Fruit fly (Drosophila melanogaster): ENCODE measurements around the gene Jhbp6.
A peak's percentile ranks its signal among the peaks of the same experiment; 100 is the strongest.

The Jhbp6 gene

DNA sequence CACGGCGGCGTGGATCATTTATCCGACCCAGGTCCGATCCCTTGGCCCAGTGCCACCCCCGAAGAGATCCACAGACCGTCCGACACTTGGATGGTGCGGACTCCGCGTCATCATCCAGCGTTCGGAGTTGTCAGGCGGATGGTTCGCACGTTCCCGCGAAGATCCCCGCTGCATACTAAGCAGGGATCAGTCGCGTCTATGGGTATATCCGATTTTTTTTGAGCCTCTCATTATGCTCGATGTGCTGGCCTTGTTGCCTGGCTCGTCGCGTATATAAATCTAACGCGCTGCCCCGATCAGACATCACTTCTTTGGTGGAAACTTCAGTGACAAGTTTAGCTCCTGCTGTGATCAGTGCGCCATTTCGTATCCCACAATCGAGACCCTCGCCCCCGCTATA lies 42.1 kb downstream of the Jhbp6 start, which contains the start of gene CG11370:
CG11370 (plus strand) TSS at position 301 of the 400 bp plus-strand sequence.
- TF ChIP-seq ey (GFP tag; optimal IDR thresholded peaks at IDR 0.05) (no peak), Dif (GFP tag; optimal IDR thresholded peaks at IDR 0.05; ENCODE audit: partially characterized antibody) (no peak), usp (GFP tag; optimal IDR thresholded peaks at IDR 0.05) (no peak), Sp1 (GFP tag; optimal IDR thresholded peaks at IDR 0.05) (no peak), Hr83 (GFP tag; optimal IDR thresholded peaks at IDR 0.05; ENCODE audit: poor library complexity, severe bottlenecking) (no peak), CrebA (GFP tag; optimal IDR thresholded peaks at IDR 0.05; ENCODE audit: borderline replicate concordance) (no peak)

- TF ChIP-seq dsf (GFP tag; optimal IDR thresholded peaks at IDR 0.05; ENCODE audit: borderline replicate concordance): no peak
- no peak for TF ChIP-seq CrebA (GFP tag; optimal IDR thresholded peaks at IDR 0.05; ENCODE audit: borderline replicate concordance)
- no peak for TF ChIP-seq brk (GFP tag; optimal IDR thresholded peaks at IDR 0.05)
- no peak for TF ChIP-seq Hnf4 (GFP tag; optimal IDR thresholded peaks at IDR 0.05)
- TF ChIP-seq CG32264 (GFP tag; optimal IDR thresholded peaks at IDR 0.05): no peak
- TF ChIP-seq Abd-B (GFP tag; optimal IDR thresholded peaks at IDR 0.05): no peak
- TF ChIP-seq br (GFP tag; optimal IDR thresholded peaks at IDR 0.05): no peak
- TF ChIP-seq sv (GFP tag; optimal IDR thresholded peaks at IDR 0.05): no peak
- TF ChIP-seq jim (GFP tag; optimal IDR thresholded peaks at IDR 0.05): no peak
- TF ChIP-seq Mio (GFP tag; optimal IDR thresholded peaks at IDR 0.05): no peak
- TF ChIP-seq foxo (GFP tag; optimal IDR thresholded peaks at IDR 0.05): no peak
- TF ChIP-seq lola (GFP tag; optimal IDR thresholded peaks at IDR 0.05): no peak
- no peak for TF ChIP-seq Dif (GFP tag; optimal IDR thresholded peaks at IDR 0.05; ENCODE audit: partially characterized antibody)
- no peak for TF ChIP-seq HLH106 (tag; optimal IDR thresholded peaks at IDR 0.05)
- no peak for TF ChIP-seq N (GFP tag; optimal IDR thresholded peaks at IDR 0.05)
- TF ChIP-seq Hr83 (GFP tag; optimal IDR thresholded peaks at IDR 0.05; ENCODE audit: poor library complexity, severe bottlenecking): no peak
- no peak for TF ChIP-seq Rel (GFP tag; optimal IDR thresholded peaks at IDR 0.05)
- no peak for TF ChIP-seq Rel (tag; optimal IDR thresholded peaks at IDR 0.05)
- TF ChIP-seq pan (optimal IDR thresholded peaks at IDR 0.05): no peak
Observed at dm6 chr3L:22713605-22714004, 43.8 kb downstream of the Jhbp6 start.

- TF ChIP-seq lola (GFP tag; optimal IDR thresholded peaks at IDR 0.05) (no peak), tai (GFP tag; optimal IDR thresholded peaks at IDR 0.05) (no peak), CG9705 (GFP tag; optimal IDR thresholded peaks at IDR 0.05) (peak; percentile 62), Rel (GFP tag; optimal IDR thresholded peaks at IDR 0.05) (no peak), Rel (tag; optimal IDR thresholded peaks at IDR 0.05) (peak; percentile 9), Vsx2 (GFP tag; optimal IDR thresholded peaks at IDR 0.05; ENCODE audit: partially characterized antibody) (no peak), Dfd (GFP tag; optimal IDR thresholded peaks at IDR 0.05) (no peak), Hnf4 (GFP tag; optimal IDR thresholded peaks at IDR 0.05) (no peak), Myc (optimal IDR thresholded peaks at IDR 0.05) (peak; percentile 74), Mio (GFP tag; optimal IDR thresholded peaks at IDR 0.05) (no peak), Hr78 (GFP tag; optimal IDR thresholded peaks at IDR 0.05) (no peak), Sp1 (GFP tag; optimal IDR thresholded peaks at IDR 0.05) (peak; percentile 68), Jra (GFP tag; optimal IDR thresholded peaks at IDR 0.05) (peak; percentile 68), dmrt93B (GFP tag; optimal IDR thresholded peaks at IDR 0.05) (peak; percentile 38), ey (GFP tag; optimal IDR thresholded peaks at IDR 0.05) (peak; percentile 73), woc (GFP tag; optimal IDR thresholded peaks at IDR 0.05) (peak; percentile 75), CrebA (GFP tag; optimal IDR thresholded peaks at IDR 0.05; ENCODE audit: borderline replicate concordance) (no peak), CG32264 (GFP tag; optimal IDR thresholded peaks at IDR 0.05) (no peak), Abd-B (GFP tag; optimal IDR thresholded peaks at IDR 0.05) (no peak), GATAd (GFP tag; optimal IDR thresholded peaks at IDR 0.05) (peak; percentile 63), psq (GFP tag; optimal IDR thresholded peaks at IDR 0.05) (peak; percentile 50), Hr83 (GFP tag; optimal IDR thresholded peaks at IDR 0.05; ENCODE audit: poor library complexity, severe bottlenecking) (peak; percentile 74), pan (optimal IDR thresholded peaks at IDR 0.05) (no peak), N (GFP tag; optimal IDR thresholded peaks at IDR 0.05) (no peak), brk (GFP tag; optimal IDR thresholded peaks at IDR 0.05) (no peak), fru (GFP tag; optimal IDR thresholded peaks at IDR 0.05) (peak; percentile 66), rgr (GFP tag; optimal IDR thresholded peaks at IDR 0.05) (peak; percentile 67), usp (GFP tag; optimal IDR thresholded peaks at IDR 0.05) (no peak), Dif (GFP tag; optimal IDR thresholded peaks at IDR 0.05; ENCODE audit: partially characterized antibody) (no peak), dsf (GFP tag; optimal IDR thresholded peaks at IDR 0.05; ENCODE audit: borderline replicate concordance) (no peak), foxo (GFP tag; optimal IDR thresholded peaks at IDR 0.05) (peak in 1 of 2 experiments; percentile 79), h (GFP tag; optimal IDR thresholded peaks at IDR 0.05) (peak; percentile 70), OdsH (GFP tag; optimal IDR thresholded peaks at IDR 0.05) (peak; percentile 26), jim (GFP tag; optimal IDR thresholded peaks at IDR 0.05) (no peak), HLH106 (tag; optimal IDR thresholded peaks at IDR 0.05) (peak; percentile 77), sage (GFP tag; optimal IDR thresholded peaks at IDR 0.05) (no peak), dl (GFP tag; optimal IDR thresholded peaks at IDR 0.05; ENCODE audit: insufficient read depth in 1 of 2, partially characterized antibody in 2 of 2) (no peak), sv (GFP tag; optimal IDR thresholded peaks at IDR 0.05) (peak; percentile 62), br (GFP tag; optimal IDR thresholded peaks at IDR 0.05) (no peak)
Observed at dm6 chr3L:22717137-22717767, 47.5 kb downstream of the Jhbp6 start, which contains the start of the genes ArfGAP3 and CG32452. TSS of gene ArfGAP3 (minus strand) at chr3L:22717577. TSS of gene CG32452 (plus strand) at chr3L:22717728.
